Fruit fly (Drosophila melanogaster) whole organism, embryonic: Measurements from ENCODE around the gene CG4955.

Experiments used
- Ada2b ChIP-seq: fragments of 200-800 bp; sonication (Bioruptor generic); IDR thresholded peaks from 2 replicates; pipeline ENCODE4 v1.3.6; 2022; ENCODE audit warnings: missing biosample characterization, missing genetic modification characterization
- Adf1 ChIP-seq: fragments of 200-800 bp; sonication (Bioruptor generic); IDR thresholded peaks from 2 replicates; pipeline ENCODE4 v1.3.6; 2022; ENCODE audit warnings: missing biosample characterization, missing genetic modification characterization
- Antp ChIP-seq: fragments of 200-800 bp; sonication (Bioruptor generic); optimal IDR thresholded peaks from 3 replicates; lab custom pipeline; 2016; ENCODE audit warnings: missing biosample characterization, missing genetic modification characterization
- CG11085 ChIP-seq: fragments of 200-800 bp; sonication (Bioruptor generic); IDR thresholded peaks from 2 replicates; pipeline ENCODE4 v1.3.6; 2022; ENCODE audit warnings: missing biosample characterization, missing genetic modification characterization
- CG12104 ChIP-seq: fragments of 200-800 bp; sonication (Bioruptor generic); optimal IDR thresholded peaks from 3 replicates; lab custom pipeline; 2016; ENCODE audit warnings: missing biosample characterization, missing genetic modification characterization
- CG12155 ChIP-seq: fragments of 200-800 bp; sonication (Bioruptor generic); optimal IDR thresholded peaks from 3 replicates; lab custom pipeline; 2016; ENCODE audit warnings: missing biosample characterization, missing genetic modification characterization
- CG13624 ChIP-seq: fragments of 200-800 bp; sonication (Bioruptor generic); optimal IDR thresholded peaks from 2 replicates; lab custom pipeline; 2016; ENCODE audit warnings: missing biosample characterization, missing genetic modification characterization
- CG15073 ChIP-seq: fragments of 200-800 bp; sonication (Bioruptor generic); optimal IDR thresholded peaks from 2 replicates; lab custom pipeline; 2016; ENCODE audit warnings: missing biosample characterization, missing genetic modification characterization
- CG15696 ChIP-seq: fragments of 200-800 bp; sonication (Bioruptor generic); optimal IDR thresholded peaks from 2 replicates; lab custom pipeline; 2019; ENCODE audit warnings: missing biosample characterization, mild to moderate bottlenecking, missing genetic modification characterization, moderate library complexity
- CG18262 ChIP-seq: fragments of 200-800 bp; optimal IDR thresholded peaks from 3 replicates; lab custom pipeline; 2019; ENCODE audit warnings: missing biosample characterization, mild to moderate bottlenecking, missing genetic modification characterization, moderate library complexity
- CG30431 ChIP-seq: fragments of 200-800 bp; sonication (Bioruptor generic); optimal IDR thresholded peaks from 2 replicates; lab custom pipeline; 2017; ENCODE audit warnings: missing biosample characterization, missing genetic modification characterization
- CG3281 ChIP-seq: fragments of 200-800 bp; sonication (Bioruptor generic); optimal IDR thresholded peaks from 3 replicates; lab custom pipeline; 2017; ENCODE audit warnings: missing biosample characterization, mild to moderate bottlenecking, missing genetic modification characterization
- CG3726 ChIP-seq: fragments of 200-800 bp; sonication (Bioruptor generic); IDR thresholded peaks from 3 replicates; pipeline ENCODE4, ENCODE4 v1.3.6; 2022; ENCODE audit warnings: missing biosample characterization, missing genetic modification characterization
- CG4282 ChIP-seq: fragments of 200-800 bp; sonication (Bioruptor generic); optimal IDR thresholded peaks from 2 replicates; lab custom pipeline; 2016; ENCODE audit warnings: missing biosample characterization, missing genetic modification characterization
- CG6254 ChIP-seq: fragments of 200-800 bp; sonication (Bioruptor generic); optimal IDR thresholded peaks from 3 replicates; lab custom pipeline; 2017; ENCODE audit warnings: mild to moderate bottlenecking, missing biosample characterization, missing genetic modification reagents, missing genetic modification characterization
- CG6654 ChIP-seq: fragments of 200-800 bp; sonication (Bioruptor generic); optimal IDR thresholded peaks from 2 replicates; lab custom pipeline; 2017; ENCODE audit warnings: missing biosample characterization, mild to moderate bottlenecking, missing genetic modification characterization
- CG7556 ChIP-seq: fragments of 200-800 bp; sonication (Bioruptor generic); optimal IDR thresholded peaks from 2 replicates; lab custom pipeline; 2017; ENCODE audit warnings: missing biosample characterization, mild to moderate bottlenecking, missing genetic modification characterization
- CG9817 ChIP-seq: fragments of 200-800 bp; sonication (Bioruptor generic); optimal IDR thresholded peaks from 2 replicates; lab custom pipeline; 2018; ENCODE audit warnings: missing biosample characterization, mild to moderate bottlenecking, missing genetic modification characterization, moderate library complexity
- Camta ChIP-seq: fragments of 200-800 bp; sonication (Bioruptor generic); optimal IDR thresholded peaks from 2 replicates; lab custom pipeline; 2016; ENCODE audit warnings: missing biosample characterization, missing genetic modification characterization
- CkIIα-i1 ChIP-seq: fragments of 200-800 bp; sonication (Bioruptor generic); IDR thresholded peaks from 2 replicates; pipeline ENCODE4 v1.3.6; 2022; ENCODE audit warnings: missing biosample characterization, missing genetic modification characterization
- D19B ChIP-seq: fragments of 200-800 bp; sonication (Bioruptor generic); optimal IDR thresholded peaks from 2 replicates; lab custom pipeline; 2017; ENCODE audit warnings: missing biosample characterization, mild to moderate bottlenecking, missing genetic modification characterization
- Fer1 ChIP-seq: fragments of 200-800 bp; sonication (Bioruptor generic); optimal IDR thresholded peaks from 2 replicates; lab custom pipeline; 2017; ENCODE audit warnings: missing biosample characterization, mild to moderate bottlenecking, missing genetic modification characterization
- HmgD ChIP-seq: fragments of 200-800 bp; sonication (Bioruptor generic); optimal IDR thresholded peaks from 3 replicates; lab custom pipeline; 2016; ENCODE audit warnings: missing biosample characterization, missing genetic modification characterization
- Mad ChIP-seq: fragments of 200-800 bp; sonication (Bioruptor generic); optimal IDR thresholded peaks from 2 replicates; lab custom pipeline; 2016; ENCODE audit warnings: missing biosample characterization, missing genetic modification characterization
- Meics ChIP-seq: fragments of 200-800 bp; sonication (Bioruptor generic); optimal IDR thresholded peaks from 2 replicates; lab custom pipeline; 2017; ENCODE audit warnings: missing biosample characterization, mild to moderate bottlenecking, missing genetic modification characterization
- NC2α ChIP-seq: fragments of 200-800 bp; sonication (Bioruptor generic); optimal IDR thresholded peaks from 2 replicates; lab custom pipeline; 2016; ENCODE audit warnings: missing biosample characterization, missing genetic modification characterization
- NK7.1 ChIP-seq: fragments of 200-800 bp; sonication (Bioruptor generic); optimal IDR thresholded peaks from 3 replicates; lab custom pipeline; 2016; ENCODE audit warnings: missing biosample characterization, missing genetic modification characterization
- Oli ChIP-seq: fragments of 200-800 bp; sonication (Bioruptor generic); optimal IDR thresholded peaks from 2 replicates; lab custom pipeline; 2018; ENCODE audit warnings: missing biosample characterization, mild to moderate bottlenecking, missing genetic modification characterization, moderate library complexity
- Rfx ChIP-seq: fragments of 200-800 bp; sonication (Bioruptor generic); IDR thresholded peaks from 2 replicates; pipeline ENCODE4 v1.3.6; 2022; ENCODE audit warnings: missing biosample characterization, missing genetic modification characterization
- Scr ChIP-seq: fragments of 200-800 bp; sonication (Bioruptor generic); IDR thresholded peaks from 2 replicates; pipeline ENCODE4 v1.3.6; 2022; ENCODE audit warnings: missing biosample characterization, missing genetic modification characterization; ENCODE audit not compliant: partially characterized antibody
- ara ChIP-seq: fragments of 200-800 bp; sonication (Bioruptor generic); IDR thresholded peaks from 2 replicates; pipeline ENCODE4 v1.3.6; 2022; ENCODE audit warnings: missing biosample characterization, missing genetic modification characterization
- ase ChIP-seq: fragments of 200-800 bp; sonication (Bioruptor generic); IDR thresholded peaks from 3 replicates; pipeline ENCODE4 v1.3.6; 2022; ENCODE audit warnings: missing biosample characterization, missing genetic modification characterization
- bsh ChIP-seq, 2 experiments: fragments of 200-800 bp; sonication (Bioruptor generic); optimal IDR thresholded peaks; 2 replicates each; lab custom pipeline; 2017 to 2018; ENCODE audit warnings: mild to moderate bottlenecking in 2 of 2, missing biosample characterization in 2 of 2, missing genetic modification characterization in 2 of 2, moderate library complexity in 1 of 2
- dmrt99B ChIP-seq: fragments of 200-800 bp; sonication (Bioruptor generic); optimal IDR thresholded peaks from 2 replicates; lab custom pipeline; 2018; ENCODE audit warnings: missing biosample characterization, mild to moderate bottlenecking, missing genetic modification characterization, moderate library complexity
- ftz-f1 ChIP-seq: fragments of 200-800 bp; sonication (Bioruptor generic); optimal IDR thresholded peaks from 2 replicates; lab custom pipeline; 2016; ENCODE audit warnings: missing biosample characterization, missing genetic modification characterization
- gce ChIP-seq: fragments of 200-800 bp; sonication (Bioruptor generic); IDR thresholded peaks from 3 replicates; pipeline ENCODE4 v1.3.6; 2022; ENCODE audit warnings: missing biosample characterization, missing genetic modification characterization
- inv ChIP-seq: fragments of 200-800 bp; sonication (Bioruptor generic); IDR thresholded peaks from 2 replicates; pipeline ENCODE4 v1.3.6; 2022; ENCODE audit warnings: missing biosample characterization, missing genetic modification characterization; ENCODE audit not compliant: partially characterized antibody
- kay ChIP-seq: fragments of 200-800 bp; sonication (Bioruptor generic); optimal IDR thresholded peaks from 2 replicates; lab custom pipeline; 2016; ENCODE audit warnings: missing biosample characterization, missing genetic modification characterization
- lbe ChIP-seq: fragments of 200-800 bp; sonication (Bioruptor generic); optimal IDR thresholded peaks from 2 replicates; lab custom pipeline; 2016; ENCODE audit warnings: missing biosample characterization, mild to moderate bottlenecking, missing genetic modification characterization
- lola ChIP-seq, 3 experiments: fragments of >200 bp in 2 of 3; fragments of 200-800 bp in 1 of 3; sonication (Bioruptor generic) in 1 of 3; optimal IDR thresholded peaks; 2 replicates each; lab custom pipeline; 2017 to 2019; ENCODE audit warnings: missing biosample characterization in 3 of 3, missing genetic modification characterization in 3 of 3, mild to moderate bottlenecking in 1 of 3, moderate library complexity in 1 of 3
- nmo ChIP-seq: fragments of 200-800 bp; sonication (Bioruptor generic); optimal IDR thresholded peaks from 2 replicates; lab custom pipeline; 2018; ENCODE audit warnings: missing biosample characterization, mild to moderate bottlenecking, missing genetic modification characterization, moderate library complexity
- onecut ChIP-seq: fragments of 200-800 bp; sonication (Bioruptor generic); IDR thresholded peaks from 2 replicates; pipeline ENCODE4 v1.3.6; 2022; ENCODE audit warnings: missing biosample characterization, missing genetic modification characterization
- pb ChIP-seq: fragments of 200-800 bp; sonication (Bioruptor generic); optimal IDR thresholded peaks from 3 replicates; lab custom pipeline; 2016; ENCODE audit warnings: missing biosample characterization, missing genetic modification characterization
- peb ChIP-seq: fragments of 200-800 bp; sonication (Bioruptor generic); IDR thresholded peaks from 2 replicates; pipeline ENCODE4 v1.3.6; 2022; ENCODE audit warnings: missing biosample characterization, missing genetic modification characterization
- run ChIP-seq: fragments of 200-800 bp; sonication (Bioruptor generic); optimal IDR thresholded peaks from 3 replicates; lab custom pipeline; 2018; ENCODE audit warnings: missing biosample characterization, mild to moderate bottlenecking, missing genetic modification characterization
- sima ChIP-seq: fragments of 200-800 bp; sonication (Bioruptor generic); optimal IDR thresholded peaks from 2 replicates; lab custom pipeline; 2016; ENCODE audit warnings: missing biosample characterization, missing genetic modification characterization
- sr ChIP-seq: fragments of 200-800 bp; sonication (Bioruptor generic); IDR thresholded peaks from 3 replicates; pipeline ENCODE4 v1.3.6; 2022; ENCODE audit warnings: missing biosample characterization, missing genetic modification characterization
- stc ChIP-seq: fragments of 200-800 bp; sonication (Bioruptor generic); IDR thresholded peaks from 2 replicates; pipeline ENCODE4 v1.3.6; 2022; ENCODE audit warnings: missing biosample characterization, missing genetic modification characterization
- tin ChIP-seq: fragments of 200-800 bp; sonication (Bioruptor generic); optimal IDR thresholded peaks from 3 replicates; lab custom pipeline; 2016; ENCODE audit warnings: missing biosample characterization, missing genetic modification characterization
- usp ChIP-seq: fragments of >200 bp; optimal IDR thresholded peaks from 2 replicates; lab custom pipeline; 2017; ENCODE audit warnings: missing biosample characterization, missing genetic modification characterization

CG4955 gene

dm6 chrX:17129733-17130466 lies 48.7 kb downstream of the CG4955 start (continued):
- TF ChIP-seq lola (GFP tag; optimal IDR thresholded peaks at IDR 0.05; lab: Kevin White, UChicago) (peak in 1 of 3 experiments; percentile 69), Mad (GFP tag; lab: Kevin White, UChicago) (no peak), dmrt99B (peak; percentile 90), onecut (GFP tag; lab: Robert Waterston, UW) (peak; percentile 35), usp (GFP tag; lab: Kevin White, UChicago) (no peak), Scr (GFP tag; lab: Robert Waterston, UW) (no peak), lbe (GFP tag; lab: Kevin White, UChicago) (peak; percentile 48), bsh (GFP tag; optimal IDR thresholded peaks at IDR 0.05; lab: Kevin White, UChicago) (peak in 1 of 2 experiments; percentile 86), run (peak; percentile 53), CG15696 (tag; lab: Kevin White, UChicago) (peak; percentile 39), CG12104 (GFP tag; lab: Kevin White, UChicago) (peak; percentile 75), CG6254 (GFP tag; lab: Kevin White, UChicago) (peak; percentile 71), Meics (GFP tag; lab: Kevin White, UChicago) (peak; percentile 88), Rfx (peak; percentile 83), Antp (no peak), CG18262 (tag; lab: Kevin White, UChicago) (peak; percentile 87), inv (GFP tag; lab: Robert Waterston, UW) (no peak), Oli (peak; percentile 86), gce (GFP tag; lab: Robert Waterston, UW) (no peak; the same call in 2 of the 3 replicates), pb (GFP tag; lab: Kevin White, UChicago) (no peak), NK7.1 (GFP tag; lab: Kevin White, UChicago) (peak; percentile 43), nmo (peak; percentile 86), HmgD (GFP tag; lab: Kevin White, UChicago) (no peak), CkIIα-i1 (GFP tag; lab: Robert Waterston, UW) (no peak), tin (peak; percentile 33), CG15073 (GFP tag; lab: Kevin White, UChicago) (no peak), CG13624 (GFP tag; lab: Kevin White, UChicago) (no peak), CG3726 (0 out of 3 replicates have a peak, but pooled peaks have one; percentile 56), Adf1 (peak; percentile 55), CG4282 (no peak), ftz-f1 (GFP tag; lab: Kevin White, UChicago) (no peak), CG6654 (GFP tag; lab: Kevin White, UChicago) (peak; percentile 12), stc (GFP tag; lab: Robert Waterston, UW) (peak; percentile 87), Camta (GFP tag; lab: Kevin White, UChicago) (peak; percentile 35), CG11085 (no peak), CG7556 (GFP tag; lab: Kevin White, UChicago) (peak; percentile 89), Fer1 (GFP tag; lab: Kevin White, UChicago) (peak; percentile 89), ara (GFP tag; lab: Robert Waterston, UW) (peak; percentile 57; the same call in 1 of the 2 replicates), ase (peak; percentile 81), D19B (peak; percentile 68), sima (GFP tag; lab: Kevin White, UChicago) (no peak), peb (GFP tag; lab: Robert Waterston, UW) (peak; percentile 22; the same call in 1 of the 2 replicates), NC2α (GFP tag; lab: Kevin White, UChicago) (no peak), sr (GFP tag; lab: Robert Waterston, UW) (no peak), CG3281 (GFP tag; lab: Kevin White, UChicago) (peak; percentile 82), CG30431 (GFP tag; lab: Kevin White, UChicago) (peak; percentile 57), CG12155 (GFP tag; lab: Kevin White, UChicago) (peak; percentile 58), kay (GFP tag; lab: Kevin White, UChicago) (peak; percentile 55), CG9817 (peak; percentile 60), Ada2b (GFP tag; lab: Robert Waterston, UW) (peak; percentile 72)
